Worm (Caenorhabditis elegans) whole organism, midembryonic: ENCODE measurements around the gene srw-89.

Experiments
- flt-1 ChIP-seq: fragments of 200-800 bp; sonication (Bioruptor generic); IDR thresholded peaks from 2 replicates; pipeline ENCODE4 v1.3.6; 2022; ENCODE audit warnings: missing genetic modification characterization, missing compliant biosample characterization
- klf-2 ChIP-seq: fragments of 200-800 bp; sonication (Bioruptor generic); conservative IDR thresholded peaks from 2 replicates; pipeline ENCODE4 v1.3.6; 2022; ENCODE audit warnings: missing genetic modification reagents, missing genetic modification characterization, missing compliant biosample characterization
- med-1 ChIP-seq: sonication (generic microtip); optimal IDR thresholded peaks from 2 replicates; lab custom pipeline; 2017; ENCODE audit warnings: missing genetic modification characterization, mild to moderate bottlenecking, missing compliant biosample characterization, antibody characterized with exemption, missing genetic modification reagents; ENCODE audit not compliant: insufficient read depth
- tab-1 ChIP-seq: fragments of 200-800 bp; sonication (Bioruptor generic); IDR thresholded peaks from 2 replicates; pipeline ENCODE4 v1.3.6; 2022; ENCODE audit warnings: missing genetic modification characterization, missing compliant biosample characterization
- ztf-23 ChIP-seq: fragments of 200-800 bp; sonication (Bioruptor generic); IDR thresholded peaks from 2 replicates; pipeline ENCODE4 v1.3.6; 2022; ENCODE audit warnings: missing genetic modification reagents, missing genetic modification characterization, missing compliant biosample characterization

DNA sequence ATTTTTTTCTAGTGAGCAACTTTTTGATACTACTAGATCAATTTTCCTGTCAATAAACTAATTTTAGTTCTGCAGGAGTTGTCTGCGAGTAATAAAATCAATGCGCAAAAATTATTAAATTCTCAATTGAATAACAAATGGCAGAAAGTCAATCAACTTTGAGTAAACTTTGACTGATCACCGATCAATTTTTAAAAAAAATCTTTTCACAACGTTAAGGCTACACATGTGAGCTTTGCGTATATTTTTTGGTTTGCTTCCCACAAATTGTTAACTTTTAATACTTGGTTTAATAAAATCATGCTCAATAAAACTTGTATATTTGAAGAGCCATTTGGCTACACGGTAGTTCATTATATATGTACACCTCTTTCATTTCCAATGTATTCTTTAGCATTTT, 9.0 kb upstream of the srw-89 start, which contains the start of gene srh-7:
- TF ChIP-seq flt-1 (GFP tag; lab: Robert Waterston, UW) (no peak), tab-1 (GFP tag; lab: Robert Waterston, UW) (no peak), ztf-23 (no peak), klf-2 (no peak), med-1 (GFP tag; lab: Kevin White, UChicago) (no peak)
